Fruit fly (Drosophila melanogaster): ENCODE results near the gene mth.
A peak's percentile ranks its signal among the peaks of the same experiment; 100 is the strongest.

Gene mth

DNA sequence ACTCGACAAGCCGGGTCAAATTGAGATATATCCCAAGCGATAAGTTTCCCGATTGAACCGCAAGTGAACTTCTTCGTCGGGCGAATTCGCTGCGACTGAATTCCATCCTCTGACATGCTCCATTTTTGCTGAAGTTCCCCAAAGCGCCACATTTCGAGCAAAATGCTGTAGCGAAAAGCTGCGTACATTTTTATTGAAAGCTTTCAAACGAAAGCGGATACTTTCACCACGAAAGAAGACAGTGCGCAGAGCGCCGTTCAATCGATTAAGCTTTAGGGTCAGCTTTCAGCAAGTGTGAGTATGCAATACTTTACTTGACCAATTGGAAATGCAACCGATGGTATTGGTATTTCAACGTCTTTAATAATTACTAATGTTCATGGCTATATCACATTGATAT is 3.9 kb downstream of the mth start, which contains the start of gene mthl10 (continued):
- TF ChIP-seq Bgb (GFP tag; IDR thresholded peaks at IDR 0.05; ENCODE audit: partially characterized antibody) = peak; percentile 13; the same call in 1 of the 2 replicates
- TF ChIP-seq insv (GFP tag; optimal IDR thresholded peaks at IDR 0.05) = no peak
- TF ChIP-seq dimm (GFP tag; IDR thresholded peaks at IDR 0.05) = no peak
- 0 out of 2 replicates have a peak, but pooled peaks have one; percentile 16 for TF ChIP-seq CG4360 (GFP tag; IDR thresholded peaks at IDR 0.05)
- 0 out of 2 replicates have a peak, but pooled peaks have one; percentile 13 for TF ChIP-seq Adf1 (GFP tag; IDR thresholded peaks at IDR 0.05)
- TF ChIP-seq D19B (GFP tag; optimal IDR thresholded peaks at IDR 0.05) = no peak
- TF ChIP-seq her (GFP tag; optimal IDR thresholded peaks at IDR 0.05) = peak; percentile 81
- no peak for TF ChIP-seq mam (GFP tag; optimal IDR thresholded peaks at IDR 0.05)
- no peak for TF ChIP-seq H2.0 (GFP tag; IDR thresholded peaks at IDR 0.05)
- peak; percentile 80 for TF ChIP-seq CG15601 (tag; optimal IDR thresholded peaks at IDR 0.05)
- TF ChIP-seq knrl (GFP tag; IDR thresholded peaks at IDR 0.05; ENCODE audit: partially characterized antibody) = no peak
- TF ChIP-seq Optix (GFP tag; IDR thresholded peaks at IDR 0.05) = no peak
- no peak for TF ChIP-seq pum (GFP tag; optimal IDR thresholded peaks at IDR 0.05)
- TF ChIP-seq Lhr (GFP tag; optimal IDR thresholded peaks at IDR 0.05) = peak; percentile 44
- TF ChIP-seq stc (GFP tag; IDR thresholded peaks at IDR 0.05) = no peak
- no peak for TF ChIP-seq Side (GFP tag; optimal IDR thresholded peaks at IDR 0.05)
- no peak for TF ChIP-seq sqz (GFP tag; optimal IDR thresholded peaks at IDR 0.05)
- TF ChIP-seq klu (GFP tag; IDR thresholded peaks at IDR 0.05) = no peak
- no peak for TF ChIP-seq CG8388 (GFP tag; optimal IDR thresholded peaks at IDR 0.05)

dm6 chr3L:341052-341852 is 5.5 kb downstream of the mth start:
- no peak for TF ChIP-seq h (optimal IDR thresholded peaks at IDR 0.05)
- TF ChIP-seq chinmo (GFP tag; IDR thresholded peaks at IDR 0.05; ENCODE audit: partially characterized antibody) = peak; percentile 81; the same call in 2 of the 4 replicates
- peak; percentile 53 for TF ChIP-seq nom (GFP tag; optimal IDR thresholded peaks at IDR 0.05)
- TF ChIP-seq CG8290 (GFP tag; optimal IDR thresholded peaks at IDR 0.05) = no peak
- TF ChIP-seq CG8290 (tag; optimal IDR thresholded peaks at IDR 0.05) = peak in 1 of 2 experiments; percentile 30
- no peak for TF ChIP-seq CG32532 (GFP tag; IDR thresholded peaks at IDR 0.05)
- TF ChIP-seq amos (GFP tag; IDR thresholded peaks at IDR 0.05; ENCODE audit: partially characterized antibody) = 0 out of 2 replicates have a peak, but pooled peaks have one; percentile 12
- TF ChIP-seq sisA (GFP tag; IDR thresholded peaks at IDR 0.05) = no peak
- peak; percentile 5 for TF ChIP-seq CG10543 (GFP tag; optimal IDR thresholded peaks at IDR 0.05)
- 0 out of 3 replicates have a peak, but pooled peaks have one; percentile 17 for TF ChIP-seq ci (GFP tag; IDR thresholded peaks at IDR 0.05)
- peak; percentile 62 for TF ChIP-seq pros (GFP tag; optimal IDR thresholded peaks at IDR 0.05)
- TF ChIP-seq CG5180 (GFP tag; optimal IDR thresholded peaks at IDR 0.05) = no peak
- TF ChIP-seq CG12769 (tag; optimal IDR thresholded peaks at IDR 0.05) = peak; percentile 26
- TF ChIP-seq sug (tag; optimal IDR thresholded peaks at IDR 0.05) = peak; percentile 1
- TF ChIP-seq CG12744 (GFP tag; optimal IDR thresholded peaks at IDR 0.05) = no peak
- TF ChIP-seq sd (tag; optimal IDR thresholded peaks at IDR 0.05) = peak; percentile 41
- no peak for TF ChIP-seq CG31224 (GFP tag; IDR thresholded peaks at IDR 0.05)
- TF ChIP-seq CG9727 (GFP tag; optimal IDR thresholded peaks at IDR 0.05) = no peak
- peak; percentile 44 for TF ChIP-seq ftz-f1 (GFP tag; optimal IDR thresholded peaks at IDR 0.05)
- no peak for TF ChIP-seq Ada2b (GFP tag; IDR thresholded peaks at IDR 0.05)
- no peak for TF ChIP-seq Drgx (GFP tag; IDR thresholded peaks at IDR 0.05)
- TF ChIP-seq mirr (GFP tag; optimal IDR thresholded peaks at IDR 0.05) = peak; percentile 0
- TF ChIP-seq Mad (GFP tag; optimal IDR thresholded peaks at IDR 0.05) = no peak
- TF ChIP-seq CG15269 (tag; optimal IDR thresholded peaks at IDR 0.05) = peak; percentile 4
- peak; percentile 42; the same call in 1 of the 2 replicates for TF ChIP-seq CG13287 (GFP tag; IDR thresholded peaks at IDR 0.05; ENCODE audit: partially characterized antibody)
- TF ChIP-seq Deaf1 (tag; optimal IDR thresholded peaks at IDR 0.05) = peak; percentile 60
- TF ChIP-seq Jarid2 (GFP tag; optimal IDR thresholded peaks at IDR 0.05) = peak; percentile 43
- TF ChIP-seq tx (GFP tag; optimal IDR thresholded peaks at IDR 0.05) = no peak
- peak; percentile 45 for TF ChIP-seq CG13894 (tag; optimal IDR thresholded peaks at IDR 0.05)
- TF ChIP-seq abd-A (tag; optimal IDR thresholded peaks at IDR 0.05) = peak; percentile 44
- TF ChIP-seq Bgb (GFP tag; IDR thresholded peaks at IDR 0.05; ENCODE audit: partially characterized antibody) = peak; percentile 26; the same call in 1 of the 2 replicates
